Fruit fly (Drosophila melanogaster): ENCODE data around the gene CG2926.

DNA sequence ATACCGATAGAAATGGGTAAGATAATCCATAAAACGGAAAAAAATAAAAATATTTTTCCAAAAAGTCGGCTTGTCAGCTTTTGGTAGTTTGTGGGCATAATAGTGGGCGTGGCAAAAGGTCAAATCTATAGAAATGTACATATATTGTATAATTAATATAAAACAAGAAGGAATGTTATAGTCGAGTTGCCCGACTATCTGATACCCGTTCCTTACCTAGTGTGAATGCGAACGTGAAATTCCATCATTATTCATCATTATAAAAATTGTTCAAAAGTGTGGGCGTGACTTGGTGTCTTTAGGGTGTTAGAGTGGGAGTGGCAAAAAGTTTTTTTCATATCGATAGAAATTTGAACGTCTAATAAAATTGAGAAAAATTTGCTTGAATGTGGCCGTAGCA, 36.6 kb downstream of the CG2926 start:
- TF ChIP-seq psq (optimal IDR thresholded peaks at IDR 0.05) (no peak), Myc (optimal IDR thresholded peaks at IDR 0.05) (no peak), h (optimal IDR thresholded peaks at IDR 0.05) (no peak), insv (optimal IDR thresholded peaks at IDR 0.05) (no peak)
